Fruit fly (Drosophila melanogaster) whole organism, embryonic: Measurements from ENCODE around the gene CG6790.

Experiments used
- Ada2b ChIP-seq: fragments of 200-800 bp; sonication (Bioruptor generic); IDR thresholded peaks from 2 replicates; pipeline ENCODE4 v1.3.6; 2022; ENCODE audit warnings: missing biosample characterization, missing genetic modification characterization
- CG10565 ChIP-seq: fragments of 200-800 bp; sonication (Bioruptor generic); optimal IDR thresholded peaks from 3 replicates; lab custom pipeline; 2016; ENCODE audit warnings: missing biosample characterization, mild to moderate bottlenecking, missing genetic modification characterization
- CG1233 ChIP-seq: fragments of 200-800 bp; sonication (Bioruptor generic); optimal IDR thresholded peaks from 4 replicates; lab custom pipeline; 2018; ENCODE audit warnings: missing biosample characterization, mild to moderate bottlenecking, missing genetic modification characterization
- CG12391 ChIP-seq: fragments of 200-800 bp; sonication (Bioruptor generic); optimal IDR thresholded peaks from 3 replicates; lab custom pipeline; 2018; ENCODE audit warnings: missing biosample characterization, mild to moderate bottlenecking, missing genetic modification characterization, moderate library complexity
- CG13123 ChIP-seq: fragments of 200-800 bp; sonication (Bioruptor generic); optimal IDR thresholded peaks from 2 replicates; lab custom pipeline; 2016; ENCODE audit warnings: missing biosample characterization, missing genetic modification characterization
- CG14860 ChIP-seq: fragments of 200-800 bp; sonication (Bioruptor generic); IDR thresholded peaks from 3 replicates; pipeline ENCODE4 v1.3.6; 2022; ENCODE audit warnings: missing biosample characterization, missing genetic modification characterization; ENCODE audit not compliant: partially characterized antibody
- CG16813 ChIP-seq: fragments of 200-800 bp; sonication (Bioruptor generic); IDR thresholded peaks from 3 replicates; pipeline ENCODE4 v1.3.6; 2022; ENCODE audit warnings: missing biosample characterization, missing genetic modification characterization; ENCODE audit not compliant: partially characterized antibody
- CG16863 ChIP-seq: fragments of 200-800 bp; sonication (Bioruptor generic); optimal IDR thresholded peaks from 3 replicates; lab custom pipeline; 2016; ENCODE audit warnings: missing biosample characterization, missing genetic modification characterization
- CG17186 ChIP-seq: fragments of 200-800 bp; sonication (Bioruptor generic); optimal IDR thresholded peaks from 3 replicates; lab custom pipeline; 2017; ENCODE audit warnings: missing biosample characterization, missing genetic modification reagents, missing genetic modification characterization
- CG31388 ChIP-seq: fragments of 200-800 bp; sonication (Bioruptor generic); optimal IDR thresholded peaks from 2 replicates; lab custom pipeline; 2016; ENCODE audit warnings: missing biosample characterization, missing genetic modification characterization
- CG33557 ChIP-seq: fragments of 200-800 bp; sonication (Bioruptor generic); optimal IDR thresholded peaks from 2 replicates; lab custom pipeline; 2019; ENCODE audit warnings: missing biosample characterization, mild to moderate bottlenecking, missing genetic modification characterization, moderate library complexity
- CG3838 ChIP-seq: fragments of 200-800 bp; sonication (Bioruptor generic); optimal IDR thresholded peaks from 3 replicates; lab custom pipeline; 2016; ENCODE audit warnings: missing biosample characterization, missing genetic modification characterization
- CG4730 ChIP-seq: fragments of 200-800 bp; sonication (Bioruptor generic); IDR thresholded peaks from 2 replicates; pipeline ENCODE4 v1.3.6; 2022; ENCODE audit warnings: missing biosample characterization, missing genetic modification characterization
- CG7357 ChIP-seq: fragments of 200-800 bp; sonication (Bioruptor generic); IDR thresholded peaks from 3 replicates; pipeline ENCODE4 v1.3.6; 2022; ENCODE audit warnings: missing biosample characterization, missing genetic modification characterization
- CG8359 ChIP-seq: fragments of 200-800 bp; sonication (Bioruptor generic); optimal IDR thresholded peaks from 2 replicates; lab custom pipeline; 2017; ENCODE audit warnings: missing biosample characterization, mild to moderate bottlenecking, missing genetic modification characterization, borderline replicate concordance
- CG8388 ChIP-seq: fragments of 200-800 bp; sonication (Bioruptor generic); optimal IDR thresholded peaks from 2 replicates; lab custom pipeline; 2019; ENCODE audit warnings: missing biosample characterization, mild to moderate bottlenecking, missing genetic modification characterization, moderate library complexity
- Doc2 ChIP-seq: fragments of 200-800 bp; sonication (Bioruptor generic); IDR thresholded peaks from 2 replicates; pipeline ENCODE4 v1.3.6; 2022; ENCODE audit warnings: missing biosample characterization, missing genetic modification characterization
- Gsc ChIP-seq: fragments of 200-800 bp; sonication (Bioruptor generic); IDR thresholded peaks from 2 replicates; pipeline ENCODE4 v1.3.6; 2022; ENCODE audit warnings: missing biosample characterization, missing genetic modification characterization
- Hey ChIP-seq: fragments of 200-800 bp; sonication (Bioruptor generic); optimal IDR thresholded peaks from 3 replicates; lab custom pipeline; 2018; ENCODE audit warnings: missing biosample characterization, mild to moderate bottlenecking, missing genetic modification characterization
- HmgD ChIP-seq: fragments of 200-800 bp; sonication (Bioruptor generic); optimal IDR thresholded peaks from 3 replicates; lab custom pipeline; 2016; ENCODE audit warnings: missing biosample characterization, missing genetic modification characterization
- Hr3 ChIP-seq: fragments of 200-800 bp; sonication (Bioruptor generic); optimal IDR thresholded peaks from 3 replicates; lab custom pipeline; 2016; ENCODE audit warnings: missing biosample characterization, missing genetic modification characterization
- Lim3 ChIP-seq: fragments of 200-800 bp; sonication (Bioruptor generic); IDR thresholded peaks from 2 replicates; pipeline ENCODE4 v1.3.6; 2022; ENCODE audit warnings: missing biosample characterization, missing genetic modification characterization
- Meics ChIP-seq: fragments of 200-800 bp; sonication (Bioruptor generic); optimal IDR thresholded peaks from 2 replicates; lab custom pipeline; 2017; ENCODE audit warnings: missing biosample characterization, mild to moderate bottlenecking, missing genetic modification characterization
- NfI ChIP-seq: fragments of 200-800 bp; sonication (Bioruptor generic); optimal IDR thresholded peaks from 3 replicates; lab custom pipeline; 2018; ENCODE audit warnings: missing biosample characterization, mild to moderate bottlenecking, missing genetic modification characterization, moderate library complexity
- abd-A ChIP-seq: fragments of 200-800 bp; sonication (Bioruptor generic); optimal IDR thresholded peaks from 3 replicates; lab custom pipeline; 2019; ENCODE audit warnings: missing biosample characterization, mild to moderate bottlenecking, missing genetic modification characterization, moderate library complexity
- aop ChIP-seq: fragments of 200-800 bp; sonication (Bioruptor generic); IDR thresholded peaks from 2 replicates; pipeline ENCODE4 v1.3.6; 2022; ENCODE audit warnings: missing biosample characterization, missing genetic modification characterization
- ash1 ChIP-seq: fragments of 200-800 bp; sonication (Bioruptor generic); optimal IDR thresholded peaks from 2 replicates; lab custom pipeline; 2018; ENCODE audit warnings: missing biosample characterization, mild to moderate bottlenecking, missing genetic modification characterization
- bab2 ChIP-seq: fragments of 200-800 bp; sonication (Bioruptor generic); optimal IDR thresholded peaks from 2 replicates; lab custom pipeline; 2016; ENCODE audit warnings: missing biosample characterization, missing genetic modification characterization
- bsh ChIP-seq, 2 experiments: fragments of 200-800 bp; sonication (Bioruptor generic); optimal IDR thresholded peaks; 2 replicates each; lab custom pipeline; 2017 to 2018; ENCODE audit warnings: mild to moderate bottlenecking in 2 of 2, missing biosample characterization in 2 of 2, missing genetic modification characterization in 2 of 2, moderate library complexity in 1 of 2
- cad ChIP-seq: fragments of >200 bp; optimal IDR thresholded peaks from 2 replicates; lab custom pipeline; 2017; ENCODE audit warnings: missing biosample characterization, missing genetic modification characterization
- caup ChIP-seq: fragments of 200-800 bp; sonication (Bioruptor generic); optimal IDR thresholded peaks from 3 replicates; lab custom pipeline; 2017; ENCODE audit warnings: missing biosample characterization, mild to moderate bottlenecking, missing genetic modification characterization, moderate library complexity; ENCODE audit not compliant: severe bottlenecking
- dmrt99B ChIP-seq: fragments of 200-800 bp; sonication (Bioruptor generic); optimal IDR thresholded peaks from 2 replicates; lab custom pipeline; 2018; ENCODE audit warnings: missing biosample characterization, mild to moderate bottlenecking, missing genetic modification characterization, moderate library complexity
- dpn ChIP-seq, 2 experiments: fragments of 200-800 bp; sonication (Bioruptor generic); optimal IDR thresholded peaks; 3 replicates each; lab custom pipeline; 2016; ENCODE audit warnings: missing biosample characterization in 2 of 2, missing genetic modification characterization in 2 of 2
- en ChIP-seq: fragments of 200-800 bp; sonication (Bioruptor generic); optimal IDR thresholded peaks from 2 replicates; lab custom pipeline; 2016; ENCODE audit warnings: missing biosample characterization, missing genetic modification characterization
- fu2 ChIP-seq: fragments of 200-800 bp; sonication (Bioruptor generic); optimal IDR thresholded peaks from 2 replicates; lab custom pipeline; 2016; ENCODE audit warnings: missing biosample characterization, missing genetic modification characterization
- gcm ChIP-seq: fragments of 200-800 bp; sonication (Bioruptor generic); optimal IDR thresholded peaks from 2 replicates; lab custom pipeline; 2019; ENCODE audit warnings: missing biosample characterization, mild to moderate bottlenecking, missing genetic modification characterization, moderate library complexity
- gcm2 ChIP-seq: fragments of 200-800 bp; sonication (Bioruptor generic); optimal IDR thresholded peaks from 2 replicates; lab custom pipeline; 2016; ENCODE audit warnings: missing biosample characterization, missing genetic modification characterization
- gem ChIP-seq: fragments of 200-800 bp; sonication (Bioruptor generic); optimal IDR thresholded peaks from 2 replicates; lab custom pipeline; 2019; ENCODE audit warnings: missing biosample characterization, mild to moderate bottlenecking, missing genetic modification characterization, moderate library complexity
- hb ChIP-seq: fragments of 200-800 bp; sonication (Bioruptor generic); IDR thresholded peaks from 3 replicates; pipeline ENCODE4 v1.3.6; 2022; ENCODE audit warnings: missing biosample characterization, missing genetic modification characterization; ENCODE audit not compliant: partially characterized antibody
- inv ChIP-seq: fragments of 200-800 bp; sonication (Bioruptor generic); IDR thresholded peaks from 2 replicates; pipeline ENCODE4 v1.3.6; 2022; ENCODE audit warnings: missing biosample characterization, missing genetic modification characterization; ENCODE audit not compliant: partially characterized antibody
- kah ChIP-seq: fragments of 200-800 bp; sonication (Bioruptor generic); optimal IDR thresholded peaks from 2 replicates; lab custom pipeline; 2018; ENCODE audit warnings: missing biosample characterization, mild to moderate bottlenecking, missing genetic modification characterization
- lmd ChIP-seq: fragments of 200-800 bp; sonication (Bioruptor generic); IDR thresholded peaks from 2 replicates; pipeline ENCODE4 v1.3.6; 2022; ENCODE audit warnings: missing biosample characterization, missing genetic modification characterization
- nmo ChIP-seq: fragments of 200-800 bp; sonication (Bioruptor generic); optimal IDR thresholded peaks from 2 replicates; lab custom pipeline; 2018; ENCODE audit warnings: missing biosample characterization, mild to moderate bottlenecking, missing genetic modification characterization, moderate library complexity
- sisA ChIP-seq: fragments of 200-800 bp; sonication (Bioruptor generic); IDR thresholded peaks from 2 replicates; pipeline ENCODE4 v1.3.6; 2022; ENCODE audit warnings: missing biosample characterization, missing genetic modification characterization
- tap ChIP-seq: fragments of 200-800 bp; optimal IDR thresholded peaks from 3 replicates; lab custom pipeline; 2019; ENCODE audit warnings: missing biosample characterization, mild to moderate bottlenecking, missing genetic modification characterization, moderate library complexity
- toy ChIP-seq: fragments of 200-800 bp; sonication (Bioruptor generic); IDR thresholded peaks from 2 replicates; pipeline ENCODE4 v1.3.6; 2022; ENCODE audit warnings: missing biosample characterization, missing genetic modification characterization
- trh ChIP-seq: fragments of 200-800 bp; sonication (Bioruptor generic); optimal IDR thresholded peaks from 2 replicates; lab custom pipeline; 2016; ENCODE audit warnings: missing biosample characterization, missing genetic modification characterization
- wor ChIP-seq: fragments of 200-800 bp; sonication (Bioruptor generic); IDR thresholded peaks from 2 replicates; pipeline ENCODE4 v1.3.6; 2022; ENCODE audit warnings: missing biosample characterization, missing genetic modification characterization

Gene CG6790

dm6 chr3R:11613252-11614036, 34.9 kb upstream of the CG6790 start (continued):
- no peak for TF ChIP-seq Doc2
- TF ChIP-seq HmgD (GFP tag; lab: Kevin White, UChicago), result peak; percentile 46
- TF ChIP-seq CG16813 (GFP tag; lab: Robert Waterston, UW), result peak; percentile 46; the same call in 1 of the 3 replicates
- peak; percentile 69 for TF ChIP-seq lmd (GFP tag; lab: Robert Waterston, UW)
- no peak for TF ChIP-seq wor (GFP tag; lab: Robert Waterston, UW)
- peak; percentile 64 for TF ChIP-seq NfI (GFP tag; lab: Kevin White, UChicago)
- TF ChIP-seq gcm (GFP tag; lab: Kevin White, UChicago), result peak; percentile 89
- TF ChIP-seq dmrt99B (tag; lab: Kevin White, UChicago), result peak; percentile 46
- no peak for TF ChIP-seq Gsc (GFP tag; lab: Robert Waterston, UW)
- TF ChIP-seq ash1 (GFP tag; lab: Kevin White, UChicago), result no peak
- TF ChIP-seq Lim3 (GFP tag; lab: Robert Waterston, UW), result no peak
- peak; percentile 66 for TF ChIP-seq nmo (GFP tag; lab: Kevin White, UChicago)
- peak; percentile 51 for TF ChIP-seq trh
- TF ChIP-seq Meics (GFP tag; lab: Kevin White, UChicago), result peak; percentile 6
- TF ChIP-seq Hr3 (GFP tag; lab: Kevin White, UChicago), result peak; percentile 78
- TF ChIP-seq CG8359 (GFP tag; lab: Kevin White, UChicago), result no peak
- TF ChIP-seq cad (GFP tag; lab: Kevin White, UChicago), result no peak
- TF ChIP-seq en (GFP tag; lab: Kevin White, UChicago), result no peak
- TF ChIP-seq kah (GFP tag; lab: Kevin White, UChicago), result no peak
- peak; percentile 27 for TF ChIP-seq CG13123 (GFP tag; lab: Kevin White, UChicago)
- TF ChIP-seq bab2 (GFP tag; lab: Kevin White, UChicago), result peak; percentile 76
- no peak for TF ChIP-seq CG8388 (GFP tag; lab: Kevin White, UChicago)
- no peak for TF ChIP-seq CG17186 (GFP tag; lab: Kevin White, UChicago)
- peak; percentile 77 to 79 for TF ChIP-seq dpn (GFP tag; optimal IDR thresholded peaks at IDR 0.05; lab: Kevin White, UChicago)
- TF ChIP-seq caup, result peak; percentile 61
- TF ChIP-seq CG4730 (GFP tag; lab: Robert Waterston, UW), result peak; percentile 65
- no peak for TF ChIP-seq abd-A
- TF ChIP-seq toy (GFP tag; lab: Robert Waterston, UW), result no peak
- no peak for TF ChIP-seq Hey
- peak; percentile 56 for TF ChIP-seq CG12391
- peak in 1 of 2 experiments; percentile 54 for TF ChIP-seq bsh (GFP tag; optimal IDR thresholded peaks at IDR 0.05; lab: Kevin White, UChicago)
- peak; percentile 34 for TF ChIP-seq CG16863 (GFP tag; lab: Kevin White, UChicago)
- TF ChIP-seq CG1233, result peak; percentile 44
- TF ChIP-seq CG10565 (GFP tag; lab: Kevin White, UChicago), result no peak
- peak; percentile 26 for TF ChIP-seq fu2 (GFP tag; lab: Kevin White, UChicago)
- peak; percentile 41 for TF ChIP-seq gcm2
- no peak for TF ChIP-seq aop (GFP tag; lab: Robert Waterston, UW)
- peak; percentile 75 for TF ChIP-seq sisA (GFP tag; lab: Robert Waterston, UW)
- TF ChIP-seq CG7357 (GFP tag; lab: Robert Waterston, UW), result no peak
- TF ChIP-seq CG3838 (GFP tag; lab: Kevin White, UChicago), result no peak
- no peak for TF ChIP-seq hb
- TF ChIP-seq CG14860, result no peak
- peak; percentile 55 for TF ChIP-seq CG31388 (GFP tag; lab: Kevin White, UChicago)
- TF ChIP-seq CG33557 (GFP tag; lab: Kevin White, UChicago), result peak; percentile 50
- TF ChIP-seq inv, result peak; percentile 40; the same call in 1 of the 2 replicates
- peak; percentile 40; the same call in 1 of the 2 replicates for TF ChIP-seq Ada2b (GFP tag; lab: Robert Waterston, UW)
- TF ChIP-seq gem (tag; lab: Kevin White, UChicago), result peak; percentile 56
- no peak for TF ChIP-seq tap
